Worm (Caenorhabditis elegans) whole organism, L4 larva: ENCODE results near the gene C55A6.1.

Experiments
- hlh-11 ChIP-seq: fragments of 200-800 bp; sonication (Bioruptor generic); optimal IDR thresholded peaks from 2 replicates; lab custom pipeline; 2018; ENCODE audit warnings: mild to moderate bottlenecking, missing genetic modification characterization, missing compliant biosample characterization
- hlh-30 ChIP-seq: sonication (generic microtip); optimal IDR thresholded peaks from 2 replicates; lab custom pipeline; 2017; ENCODE audit warnings: antibody characterized with exemption, mild to moderate bottlenecking, missing genetic modification characterization, missing compliant biosample characterization; ENCODE audit not compliant: insufficient read depth
- lin-15B ChIP-seq: fragments of 150-350 bp; sonication (generic microtip); optimal IDR thresholded peaks from 3 replicates; lab custom pipeline; 2014; ENCODE audit warnings: missing biosample characterization, missing genetic modification characterization
- lin-39 ChIP-seq: fragments of 150-350 bp; optimal IDR thresholded peaks from 2 replicates; lab custom pipeline; 2014; ENCODE audit warnings: missing biosample characterization, missing genetic modification reagents, missing genetic modification characterization
- unc-62 ChIP-seq, 3 experiments: fragments of 150-350 bp in 1 of 3; sonication (generic microtip); optimal IDR thresholded peaks in 2 of 3; peaks in 1 of 3; 1 replicate in 1 of 3; 2 replicates in 2 of 3; lab custom pipeline; 2014 to 2017; ENCODE audit warnings: missing biosample characterization in 3 of 3, missing genetic modification characterization in 3 of 3, missing genetic modification reagents in 3 of 3, missing genotype in 1 of 3

DNA sequence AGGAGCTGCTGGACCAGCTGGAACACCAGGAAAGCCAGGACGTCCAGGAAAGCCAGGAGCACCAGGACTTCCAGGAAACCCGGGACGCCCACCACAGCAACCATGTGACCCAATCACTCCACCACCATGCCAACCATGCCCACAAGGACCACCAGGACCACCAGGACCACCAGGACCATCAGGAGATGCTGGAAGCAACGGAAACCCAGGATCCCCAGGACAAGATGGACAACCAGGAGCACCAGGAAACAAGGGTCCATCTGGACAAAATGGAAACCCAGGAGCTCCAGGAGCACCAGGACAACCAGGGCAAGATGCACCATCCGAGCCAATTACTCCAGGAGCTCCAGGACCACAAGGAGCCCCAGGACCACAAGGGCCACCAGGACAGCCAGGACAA is 20.4 kb downstream of the C55A6.1 start:
- no peak for TF ChIP-seq hlh-11
- TF ChIP-seq lin-39 (tag; lab: Kevin White, UChicago) = no peak
- TF ChIP-seq lin-15B (tag; lab: Kevin White, UChicago) = no peak
- no peak for TF ChIP-seq unc-62 (GFP tag; optimal IDR thresholded peaks at IDR 0.05 in 1 of 2; lab: Kevin White, UChicago)
- TF ChIP-seq unc-62 (tag; optimal IDR thresholded peaks at IDR 0.05; lab: Kevin White, UChicago) = no peak
- TF ChIP-seq hlh-30 (tag; lab: Kevin White, UChicago) = no peak
